Worm (Caenorhabditis elegans) whole organism, young adult: ENCODE data around the gene F36A4.4.

ENCODE experiments used
- F37B4.10 ChIP-seq: fragments of 200-800 bp; sonication (Bioruptor generic); IDR thresholded peaks from 2 replicates; pipeline ENCODE4 v1.3.6; 2022; ENCODE audit warnings: missing genetic modification characterization, missing compliant biosample characterization
- ama-1 ChIP-seq, 3 experiments: fragments of 150-350 bp in 1 of 3; sonication (generic microtip) in 2 of 3; optimal IDR thresholded peaks; 2 replicates each; lab custom pipeline; 2014 to 2018; ENCODE audit warnings: missing biosample characterization in 2 of 3, missing genetic modification characterization in 2 of 3, missing genetic modification reagents in 2 of 3
- attf-3 ChIP-seq: fragments of 200-800 bp; sonication (Bioruptor generic); conservative IDR thresholded peaks from 2 replicates; pipeline ENCODE4 v1.3.6; 2022; ENCODE audit warnings: missing genetic modification reagents, missing genetic modification characterization, missing compliant biosample characterization
- efl-1 ChIP-seq: fragments of 150-350 bp; optimal IDR thresholded peaks from 2 replicates; lab custom pipeline; 2014; ENCODE audit warnings: missing biosample characterization, missing genetic modification reagents, missing genetic modification characterization
- hlh-26 ChIP-seq: fragments of 200-800 bp; sonication (Bioruptor generic); conservative IDR thresholded peaks from 2 replicates; pipeline ENCODE4 v1.3.6; 2022; ENCODE audit warnings: missing genetic modification reagents, missing genetic modification characterization, missing compliant biosample characterization
- hmg-20 ChIP-seq: fragments of 200-800 bp; sonication (Bioruptor generic); IDR thresholded peaks from 2 replicates; pipeline ENCODE4 v1.3.6; 2022; ENCODE audit warnings: missing genetic modification reagents, missing genetic modification characterization, missing compliant biosample characterization
- lsy-27 ChIP-seq: sonication (generic microtip); optimal IDR thresholded peaks from 2 replicates; lab custom pipeline; 2017; ENCODE audit warnings: missing genetic modification characterization, mild to moderate bottlenecking, missing compliant biosample characterization, antibody characterized with exemption, missing genotype, borderline replicate concordance; ENCODE audit not compliant: insufficient read depth
- unc-130 ChIP-seq: sonication (generic microtip); optimal IDR thresholded peaks from 2 replicates; lab custom pipeline; 2016; ENCODE audit warnings: missing genetic modification reagents, missing genetic modification characterization, missing compliant biosample characterization
- zfh-2 ChIP-seq: fragments of 200-800 bp; sonication (Bioruptor generic); conservative IDR thresholded peaks from 2 replicates; pipeline ENCODE4 v1.3.6; 2022; ENCODE audit warnings: missing genetic modification reagents, missing genetic modification characterization, missing compliant biosample characterization

DNA sequence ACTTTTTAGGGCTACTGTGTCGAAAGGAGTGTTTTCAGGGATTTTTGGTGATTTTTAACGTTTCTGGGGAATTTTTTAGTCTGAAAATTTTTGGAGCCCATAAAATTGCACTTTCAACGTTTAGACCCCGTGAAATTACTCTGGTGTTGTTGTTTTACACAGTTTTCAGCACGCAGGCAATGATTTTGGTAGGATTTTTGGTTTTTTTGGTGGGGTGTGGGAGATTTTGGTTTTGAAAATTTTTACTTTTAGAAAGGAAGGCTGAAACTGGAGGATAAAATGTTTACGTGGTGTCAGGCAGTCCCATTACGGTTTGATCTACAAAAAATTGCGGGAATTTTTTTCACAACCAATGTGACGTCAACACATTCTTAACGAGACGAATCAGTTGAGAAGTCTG lies 49.1 kb upstream of the F36A4.4 start:
- TF ChIP-seq efl-1 (GFP tag; lab: Kevin White, UChicago), result no peak
- no peak for TF ChIP-seq attf-3
- no peak for TF ChIP-seq zfh-2 (GFP tag; lab: Robert Waterston, UW)
- no peak for TF ChIP-seq unc-130 (GFP tag; lab: Kevin White, UChicago)
- no peak for TF ChIP-seq hlh-26 (GFP tag; lab: Robert Waterston, UW)
- no peak for TF ChIP-seq F37B4.10 (GFP tag; lab: Robert Waterston, UW)
- no peak for TF ChIP-seq hmg-20 (GFP tag; lab: Robert Waterston, UW)
- TF ChIP-seq lsy-27 (tag; lab: Kevin White, UChicago), result no peak
- no peak for TF ChIP-seq ama-1 (optimal IDR thresholded peaks at IDR 0.05; lab: Kevin White, UChicago)
- no peak for TF ChIP-seq ama-1 (GFP tag; optimal IDR thresholded peaks at IDR 0.05; lab: Kevin White, UChicago)
